Worm (Caenorhabditis elegans) whole organism, young adult: ENCODE results near the gene gly-6.

ENCODE experiments used
- C06A6.2 ChIP-seq: fragments of 200-800 bp; sonication (Bioruptor generic); conservative IDR thresholded peaks from 2 replicates; pipeline ENCODE4 v1.3.6; 2022; ENCODE audit warnings: missing genetic modification characterization, missing compliant biosample characterization
- F55B11.4 ChIP-seq: sonication (generic microtip); optimal IDR thresholded peaks from 2 replicates; lab custom pipeline; 2016; ENCODE audit warnings: missing compliant biosample characterization, missing genetic modification characterization, borderline replicate concordance; ENCODE audit not compliant: insufficient read depth
- F57C9.4 ChIP-seq: sonication (generic microtip); optimal IDR thresholded peaks from 2 replicates; lab custom pipeline; 2017; ENCODE audit warnings: mild to moderate bottlenecking, missing genetic modification characterization, missing compliant biosample characterization
- K12H6.12 ChIP-seq: fragments of 200-800 bp; sonication (Bioruptor generic); optimal IDR thresholded peaks from 2 replicates; lab custom pipeline; 2018; ENCODE audit warnings: mild to moderate bottlenecking, missing genetic modification characterization, missing compliant biosample characterization
- Y79H2A.3 ChIP-seq: fragments of 200-800 bp; sonication (Bioruptor generic); conservative IDR thresholded peaks from 2 replicates; pipeline ENCODE4 v1.3.6; 2022; ENCODE audit warnings: missing genetic modification reagents, missing genetic modification characterization, missing compliant biosample characterization
- Y95B8A.8 ChIP-seq: fragments of 200-800 bp; sonication (Bioruptor generic); IDR thresholded peaks from 2 replicates; pipeline ENCODE4 v1.3.6; 2022; ENCODE audit warnings: missing genetic modification reagents, missing genetic modification characterization, missing compliant biosample characterization
- ZK185.1 ChIP-seq: sonication (generic microtip); optimal IDR thresholded peaks from 2 replicates; lab custom pipeline; 2016; ENCODE audit warnings: mild to moderate bottlenecking, missing genetic modification characterization, missing compliant biosample characterization; ENCODE audit not compliant: poor library complexity, severe bottlenecking
- akir-1 ChIP-seq: fragments of 200-800 bp; sonication (Bioruptor generic); optimal IDR thresholded peaks from 2 replicates; lab custom pipeline; 2018; ENCODE audit warnings: mild to moderate bottlenecking, missing genetic modification characterization, moderate library complexity, missing compliant biosample characterization
- ama-1 ChIP-seq, 3 experiments: fragments of 150-350 bp in 1 of 3; sonication (generic microtip) in 2 of 3; optimal IDR thresholded peaks; 2 replicates each; lab custom pipeline; 2014 to 2018; ENCODE audit warnings: missing biosample characterization in 2 of 3, missing genetic modification characterization in 2 of 3, missing genetic modification reagents in 2 of 3
- attf-3 ChIP-seq: fragments of 200-800 bp; sonication (Bioruptor generic); conservative IDR thresholded peaks from 2 replicates; pipeline ENCODE4 v1.3.6; 2022; ENCODE audit warnings: missing genetic modification reagents, missing genetic modification characterization, missing compliant biosample characterization
- ccch-3 ChIP-seq: fragments of 200-800 bp; sonication (Bioruptor generic); optimal IDR thresholded peaks from 2 replicates; lab custom pipeline; 2018; ENCODE audit warnings: mild to moderate bottlenecking, missing genetic modification characterization, missing compliant biosample characterization
- ceh-91 ChIP-seq: fragments of 200-800 bp; sonication (Bioruptor generic); IDR thresholded peaks from 2 replicates; pipeline ENCODE4 v1.3.6; 2022; ENCODE audit warnings: missing genetic modification reagents, missing genetic modification characterization, missing compliant biosample characterization
- die-1 ChIP-seq: sonication (generic microtip); optimal IDR thresholded peaks from 2 replicates; lab custom pipeline; 2016; ENCODE audit warnings: missing genotype, mild to moderate bottlenecking, missing genetic modification characterization, missing compliant biosample characterization
- dpff-1 ChIP-seq: sonication (generic microtip); optimal IDR thresholded peaks from 2 replicates; lab custom pipeline; 2017; ENCODE audit warnings: mild to moderate bottlenecking, missing genetic modification characterization, missing compliant biosample characterization
- dpl-1 ChIP-seq: fragments of 150-350 bp; optimal IDR thresholded peaks from 2 replicates; lab custom pipeline; 2014; ENCODE audit warnings: missing biosample characterization, missing genetic modification reagents, missing genetic modification characterization
- efl-1 ChIP-seq: fragments of 150-350 bp; optimal IDR thresholded peaks from 2 replicates; lab custom pipeline; 2014; ENCODE audit warnings: missing biosample characterization, missing genetic modification reagents, missing genetic modification characterization
- fkh-3 ChIP-seq: sonication (generic microtip); optimal IDR thresholded peaks from 2 replicates; lab custom pipeline; 2016; ENCODE audit warnings: mild to moderate bottlenecking, missing genetic modification characterization, missing compliant biosample characterization
- gei-17 ChIP-seq: fragments of 200-800 bp; sonication (Bioruptor generic); optimal IDR thresholded peaks from 2 replicates; lab custom pipeline; 2018; ENCODE audit warnings: mild to moderate bottlenecking, missing genetic modification characterization, missing compliant biosample characterization
- him-1 ChIP-seq: sonication (generic microtip); optimal IDR thresholded peaks from 2 replicates; lab custom pipeline; 2016; ENCODE audit warnings: missing genotype, missing genetic modification reagents, missing genetic modification characterization, missing compliant biosample characterization
- hsf-1 ChIP-seq: fragments of 200-800 bp; sonication (Bioruptor generic); IDR thresholded peaks from 2 replicates; pipeline ENCODE4 v1.3.6; 2022; ENCODE audit warnings: missing genetic modification reagents, missing genetic modification characterization, missing compliant biosample characterization
- let-607 ChIP-seq, 2 experiments: fragments of 200-800 bp in 1 of 2; sonication (Bioruptor generic) in 1 of 2; sonication (generic microtip) in 1 of 2; optimal IDR thresholded peaks; 2 replicates each; lab custom pipeline; 2016 to 2018; ENCODE audit warnings: mild to moderate bottlenecking in 2 of 2, missing compliant biosample characterization in 2 of 2, missing genetic modification characterization in 2 of 2, moderate library complexity in 2 of 2, missing genotype in 1 of 2
- lin-40 ChIP-seq: sonication (generic microtip); optimal IDR thresholded peaks from 2 replicates; lab custom pipeline; 2016; ENCODE audit warnings: missing genetic modification characterization, mild to moderate bottlenecking, missing compliant biosample characterization, missing genotype, missing genetic modification reagents
- lsl-1 ChIP-seq: fragments of 200-800 bp; sonication (Bioruptor generic); optimal IDR thresholded peaks from 2 replicates; lab custom pipeline; 2018; ENCODE audit warnings: mild to moderate bottlenecking, missing genetic modification characterization, moderate library complexity, missing compliant biosample characterization
- lsy-27 ChIP-seq: sonication (generic microtip); optimal IDR thresholded peaks from 2 replicates; lab custom pipeline; 2017; ENCODE audit warnings: missing genetic modification characterization, mild to moderate bottlenecking, missing compliant biosample characterization, antibody characterized with exemption, missing genotype, borderline replicate concordance; ENCODE audit not compliant: insufficient read depth
- madf-10 ChIP-seq: sonication (generic microtip); optimal IDR thresholded peaks from 2 replicates; lab custom pipeline; 2016; ENCODE audit warnings: mild to moderate bottlenecking, missing genetic modification characterization, missing compliant biosample characterization
- madf-6 ChIP-seq: fragments of 200-800 bp; sonication (Bioruptor generic); IDR thresholded peaks from 2 replicates; pipeline ENCODE4 v1.3.6; 2022; ENCODE audit warnings: missing genetic modification reagents, missing genetic modification characterization, missing compliant biosample characterization
- nhr-80 ChIP-seq: sonication (generic microtip); optimal IDR thresholded peaks from 2 replicates; lab custom pipeline; 2016; ENCODE audit warnings: missing genetic modification characterization, missing compliant biosample characterization
- pha-4 ChIP-seq: fragments of 150-350 bp; sonication (generic microtip); optimal IDR thresholded peaks from 2 replicates; lab custom pipeline; 2014; ENCODE audit warnings: missing biosample characterization, missing genetic modification reagents, missing genetic modification characterization
- snpc-3.4 ChIP-seq: sonication (generic microtip); optimal IDR thresholded peaks from 2 replicates; lab custom pipeline; 2017; ENCODE audit warnings: missing genetic modification characterization, mild to moderate bottlenecking, missing compliant biosample characterization, antibody characterized with exemption, moderate library complexity, missing genotype, missing genetic modification reagents
- snpc-4 ChIP-seq, 5 experiments: fragments of 150-350 bp in 1 of 5; sonication (generic microtip) in 4 of 5; optimal IDR thresholded peaks; 2 replicates each; lab custom pipeline; 2014 to 2018; ENCODE audit warnings: missing genetic modification characterization in 5 of 5, missing biosample characterization in 3 of 5, antibody characterized with exemption in 2 of 5, mild to moderate bottlenecking in 2 of 5, missing compliant biosample characterization in 2 of 5, missing genotype in 2 of 5, moderate library complexity in 2 of 5, missing genetic modification reagents in 1 of 5
- xnd-1 ChIP-seq: sonication (generic microtip); optimal IDR thresholded peaks from 2 replicates; lab custom pipeline; 2016; ENCODE audit warnings: missing genotype, missing genetic modification reagents, missing genetic modification characterization, missing compliant biosample characterization
- ztf-18 ChIP-seq: sonication (generic microtip); optimal IDR thresholded peaks from 2 replicates; lab custom pipeline; 2016; ENCODE audit warnings: missing genotype, mild to moderate bottlenecking, missing genetic modification characterization, missing compliant biosample characterization
- ztf-22 ChIP-seq: fragments of 200-800 bp; sonication (Bioruptor generic); optimal IDR thresholded peaks from 2 replicates; lab custom pipeline; 2018; ENCODE audit warnings: mild to moderate bottlenecking, missing genetic modification characterization, moderate library complexity, missing compliant biosample characterization
- ztf-25 ChIP-seq: fragments of 200-800 bp; sonication (Bioruptor generic); IDR thresholded peaks from 2 replicates; pipeline ENCODE4 v1.3.6; 2022; ENCODE audit warnings: missing genetic modification reagents, missing genetic modification characterization, missing compliant biosample characterization

The gly-6 gene

ce11 chrIII:4313061-4313962 is 17.7 kb downstream of the gly-6 start, which contains the start of the genes evl-14 and dcn-1 (continued):
- peak; percentile 74 for TF ChIP-seq pha-4 (tag; lab: Kevin White, UChicago)
- peak; percentile 82 for TF ChIP-seq dpl-1 (GFP tag; lab: Kevin White, UChicago)
- TF ChIP-seq nhr-80 (tag; lab: Kevin White, UChicago): peak; percentile 39
- TF ChIP-seq ceh-91 (GFP tag; lab: Robert Waterston, UW): peak; percentile 84
- peak; percentile 96 for TF ChIP-seq attf-3 (GFP tag; lab: Robert Waterston, UW)
- TF ChIP-seq snpc-3.4: peak; percentile 80
- peak; percentile 2 for TF ChIP-seq him-1 (tag; lab: Kevin White, UChicago)
- TF ChIP-seq let-607 (tag; optimal IDR thresholded peaks at IDR 0.05; lab: Kevin White, UChicago): peak in 1 of 2 experiments; percentile 20
- peak; percentile 71 for TF ChIP-seq lin-40
- no peak for TF ChIP-seq snpc-4 (GFP tag; optimal IDR thresholded peaks at IDR 0.05; lab: Kevin White, UChicago)
- peak in 1 of 4 experiments; percentile 11 for TF ChIP-seq snpc-4 (tag; optimal IDR thresholded peaks at IDR 0.05; lab: Kevin White, UChicago)
- no peak for TF ChIP-seq Y79H2A.3
- no peak for TF ChIP-seq fkh-3 (tag; lab: Kevin White, UChicago)

- TF ChIP-seq K12H6.12 (tag; lab: Kevin White, UChicago): no peak
- TF ChIP-seq die-1 (tag; lab: Kevin White, UChicago): no peak
- no peak for TF ChIP-seq Y95B8A.8 (GFP tag; lab: Robert Waterston, UW)
- no peak for TF ChIP-seq snpc-3.4
- no peak for TF ChIP-seq F57C9.4 (tag; lab: Kevin White, UChicago)
- TF ChIP-seq ama-1 (optimal IDR thresholded peaks at IDR 0.05; lab: Kevin White, UChicago): no peak
- TF ChIP-seq ama-1 (GFP tag; optimal IDR thresholded peaks at IDR 0.05; lab: Kevin White, UChicago): no peak
- no peak for TF ChIP-seq hsf-1 (GFP tag; lab: Robert Waterston, UW)
- TF ChIP-seq F55B11.4: no peak
- TF ChIP-seq madf-10: no peak
- no peak for TF ChIP-seq gei-17 (GFP tag; lab: Kevin White, UChicago)
- no peak for TF ChIP-seq C06A6.2
- no peak for TF ChIP-seq ztf-25 (GFP tag; lab: Robert Waterston, UW)
- TF ChIP-seq lsy-27 (tag; lab: Kevin White, UChicago): no peak
- TF ChIP-seq ccch-3 (GFP tag; lab: Kevin White, UChicago): no peak
- no peak for TF ChIP-seq ztf-18 (tag; lab: Kevin White, UChicago)
- TF ChIP-seq dpff-1: no peak
- no peak for TF ChIP-seq ZK185.1
Measured at ce11 chrIII:4309303-4309702, 21.7 kb downstream of the gly-6 start.

DNA sequence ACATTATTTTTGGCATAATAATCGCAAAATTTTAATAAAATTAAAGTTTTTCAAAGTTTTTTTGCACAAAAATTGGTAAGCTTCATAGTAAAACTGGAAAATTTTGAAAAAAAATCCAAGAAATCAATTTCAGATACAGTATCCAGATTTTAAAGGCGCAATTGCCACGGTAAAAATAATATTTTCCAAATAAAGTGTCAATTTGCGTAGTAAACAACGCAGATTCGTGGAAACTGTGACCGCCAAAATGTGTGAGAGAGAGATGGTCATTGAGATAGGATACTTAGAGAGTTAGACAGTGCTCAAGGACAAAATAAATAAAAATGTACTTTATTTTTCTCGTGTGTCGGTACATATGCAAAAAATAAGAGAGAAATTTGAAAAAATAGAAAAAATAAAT is 28.2 kb downstream of the gly-6 start:
- peak; percentile 29 for TF ChIP-seq xnd-1
- peak; percentile 65 for TF ChIP-seq lsl-1 (GFP tag; lab: Kevin White, UChicago)
- TF ChIP-seq akir-1 (GFP tag; lab: Kevin White, UChicago): no peak
- TF ChIP-seq ztf-22: no peak
- TF ChIP-seq efl-1 (GFP tag; lab: Kevin White, UChicago): peak; percentile 29
- TF ChIP-seq madf-6: peak; percentile 39; the same call in 1 of the 2 replicates
